Worm (Caenorhabditis elegans) whole organism, young adult: ENCODE measurements around the gene irg-8.

ENCODE experiments used
- B0336.3 ChIP-seq: fragments of 200-800 bp; sonication (Bioruptor generic); IDR thresholded peaks from 2 replicates; pipeline ENCODE4 v1.3.6; 2022; ENCODE audit warnings: missing genetic modification characterization, missing compliant biosample characterization
- C17E4.6 ChIP-seq: fragments of 200-800 bp; sonication (Bioruptor generic); IDR thresholded peaks from 2 replicates; pipeline ENCODE4 v1.3.6; 2022; ENCODE audit warnings: missing genetic modification reagents, missing genetic modification characterization, missing compliant biosample characterization
- D2030.7 ChIP-seq: fragments of 200-800 bp; sonication (Bioruptor generic); IDR thresholded peaks from 2 replicates; pipeline ENCODE4 v1.3.6; 2022; ENCODE audit warnings: missing genetic modification reagents, missing genetic modification characterization, missing compliant biosample characterization
- F55B11.4 ChIP-seq: sonication (generic microtip); optimal IDR thresholded peaks from 2 replicates; lab custom pipeline; 2016; ENCODE audit warnings: missing compliant biosample characterization, missing genetic modification characterization, borderline replicate concordance; ENCODE audit not compliant: insufficient read depth
- Y53F4B.3 ChIP-seq: fragments of 200-800 bp; sonication (Bioruptor generic); IDR thresholded peaks from 2 replicates; pipeline ENCODE4 v1.3.6; 2022; ENCODE audit warnings: missing genetic modification reagents, missing genetic modification characterization, missing compliant biosample characterization
- Y53G8AR.9 ChIP-seq: fragments of 200-800 bp; sonication (Bioruptor generic); conservative IDR thresholded peaks from 2 replicates; pipeline ENCODE4 v1.3.6; 2022; ENCODE audit warnings: missing genetic modification reagents, missing genetic modification characterization, missing compliant biosample characterization
- Y79H2A.3 ChIP-seq: fragments of 200-800 bp; sonication (Bioruptor generic); conservative IDR thresholded peaks from 2 replicates; pipeline ENCODE4 v1.3.6; 2022; ENCODE audit warnings: missing genetic modification reagents, missing genetic modification characterization, missing compliant biosample characterization
- akir-1 ChIP-seq: fragments of 200-800 bp; sonication (Bioruptor generic); optimal IDR thresholded peaks from 2 replicates; lab custom pipeline; 2018; ENCODE audit warnings: mild to moderate bottlenecking, missing genetic modification characterization, moderate library complexity, missing compliant biosample characterization
- ama-1 ChIP-seq, 3 experiments: fragments of 150-350 bp in 1 of 3; sonication (generic microtip) in 2 of 3; optimal IDR thresholded peaks; 2 replicates each; lab custom pipeline; 2014 to 2018; ENCODE audit warnings: missing biosample characterization in 2 of 3, missing genetic modification characterization in 2 of 3, missing genetic modification reagents in 2 of 3
- aptf-2 ChIP-seq: fragments of 200-800 bp; sonication (Bioruptor generic); conservative IDR thresholded peaks from 2 replicates; pipeline ENCODE4 v1.3.6; 2022; ENCODE audit warnings: missing genetic modification reagents, missing genetic modification characterization, missing compliant biosample characterization
- atf-7 ChIP-seq: sonication (generic microtip); optimal IDR thresholded peaks from 2 replicates; lab custom pipeline; 2017; ENCODE audit warnings: mild to moderate bottlenecking, missing genetic modification characterization, missing compliant biosample characterization
- athp-1 ChIP-seq: sonication (generic microtip); optimal IDR thresholded peaks from 2 replicates; lab custom pipeline; 2017; ENCODE audit warnings: mild to moderate bottlenecking, missing genetic modification characterization, missing compliant biosample characterization
- bed-1 ChIP-seq: fragments of 200-800 bp; sonication (Bioruptor generic); IDR thresholded peaks from 2 replicates; pipeline ENCODE4 v1.3.6; 2022; ENCODE audit warnings: missing genetic modification reagents, missing genetic modification characterization, missing compliant biosample characterization
- bed-2 ChIP-seq: fragments of 200-800 bp; sonication (Bioruptor generic); IDR thresholded peaks from 2 replicates; pipeline ENCODE4 v1.3.6; 2022; ENCODE audit warnings: missing genetic modification reagents, missing genetic modification characterization, missing compliant biosample characterization
- ccch-3 ChIP-seq: fragments of 200-800 bp; sonication (Bioruptor generic); optimal IDR thresholded peaks from 2 replicates; lab custom pipeline; 2018; ENCODE audit warnings: mild to moderate bottlenecking, missing genetic modification characterization, missing compliant biosample characterization
- ceh-100 ChIP-seq: fragments of 200-800 bp; sonication (Bioruptor generic); IDR thresholded peaks from 2 replicates; pipeline ENCODE4 v1.3.6; 2022; ENCODE audit warnings: missing genetic modification reagents, missing genetic modification characterization, missing compliant biosample characterization
- dpff-1 ChIP-seq: sonication (generic microtip); optimal IDR thresholded peaks from 2 replicates; lab custom pipeline; 2017; ENCODE audit warnings: mild to moderate bottlenecking, missing genetic modification characterization, missing compliant biosample characterization
- dpl-1 ChIP-seq: fragments of 150-350 bp; optimal IDR thresholded peaks from 2 replicates; lab custom pipeline; 2014; ENCODE audit warnings: missing biosample characterization, missing genetic modification reagents, missing genetic modification characterization
- efl-1 ChIP-seq: fragments of 150-350 bp; optimal IDR thresholded peaks from 2 replicates; lab custom pipeline; 2014; ENCODE audit warnings: missing biosample characterization, missing genetic modification reagents, missing genetic modification characterization
- egrh-3 ChIP-seq: fragments of 200-800 bp; sonication (Bioruptor generic); IDR thresholded peaks from 2 replicates; pipeline ENCODE4 v1.3.6; 2022; ENCODE audit warnings: missing genetic modification reagents, missing genetic modification characterization, missing compliant biosample characterization
- him-1 ChIP-seq: sonication (generic microtip); optimal IDR thresholded peaks from 2 replicates; lab custom pipeline; 2016; ENCODE audit warnings: missing genotype, missing genetic modification reagents, missing genetic modification characterization, missing compliant biosample characterization
- hlh-12 ChIP-seq: sonication (generic microtip); optimal IDR thresholded peaks from 2 replicates; lab custom pipeline; 2016; ENCODE audit warnings: missing genetic modification characterization, missing compliant biosample characterization
- hlh-26 ChIP-seq: fragments of 200-800 bp; sonication (Bioruptor generic); conservative IDR thresholded peaks from 2 replicates; pipeline ENCODE4 v1.3.6; 2022; ENCODE audit warnings: missing genetic modification reagents, missing genetic modification characterization, missing compliant biosample characterization
- let-526 ChIP-seq: fragments of 200-800 bp; sonication (Bioruptor generic); IDR thresholded peaks from 2 replicates; pipeline ENCODE4 v1.3.6; 2022; ENCODE audit warnings: missing genetic modification reagents, missing genetic modification characterization, missing compliant biosample characterization
- lin-26 ChIP-seq: fragments of 200-800 bp; sonication (Bioruptor generic); IDR thresholded peaks from 2 replicates; pipeline ENCODE4 v1.3.6; 2022; ENCODE audit warnings: missing genetic modification reagents, missing genetic modification characterization, missing compliant biosample characterization
- lsl-1 ChIP-seq: fragments of 200-800 bp; sonication (Bioruptor generic); optimal IDR thresholded peaks from 2 replicates; lab custom pipeline; 2018; ENCODE audit warnings: mild to moderate bottlenecking, missing genetic modification characterization, moderate library complexity, missing compliant biosample characterization
- lsy-27 ChIP-seq: sonication (generic microtip); optimal IDR thresholded peaks from 2 replicates; lab custom pipeline; 2017; ENCODE audit warnings: missing genetic modification characterization, mild to moderate bottlenecking, missing compliant biosample characterization, antibody characterized with exemption, missing genotype, borderline replicate concordance; ENCODE audit not compliant: insufficient read depth
- mcd-1 ChIP-seq: fragments of 200-800 bp; sonication (Bioruptor generic); IDR thresholded peaks from 2 replicates; pipeline ENCODE4 v1.3.6; 2022; ENCODE audit warnings: missing genetic modification reagents, missing genetic modification characterization, missing compliant biosample characterization
- mel-28 ChIP-seq: sonication (generic microtip); optimal IDR thresholded peaks from 2 replicates; lab custom pipeline; 2016; ENCODE audit warnings: borderline replicate concordance, mild to moderate bottlenecking, missing genetic modification characterization, missing compliant biosample characterization
- nfya-1 ChIP-seq: sonication (generic microtip); optimal IDR thresholded peaks from 2 replicates; lab custom pipeline; 2017; ENCODE audit warnings: antibody characterized with exemption, missing compliant biosample characterization, missing genetic modification characterization, borderline replicate concordance; ENCODE audit not compliant: insufficient read depth
- nfya-2 ChIP-seq: fragments of 200-800 bp; sonication (Bioruptor generic); IDR thresholded peaks from 2 replicates; pipeline ENCODE4 v1.3.6; 2022; ENCODE audit warnings: missing genetic modification reagents, missing genetic modification characterization, missing compliant biosample characterization
- nhr-27 ChIP-seq: fragments of 200-800 bp; sonication (Bioruptor generic); optimal IDR thresholded peaks from 2 replicates; lab custom pipeline; 2018; ENCODE audit warnings: mild to moderate bottlenecking, missing genetic modification characterization, moderate library complexity, missing compliant biosample characterization
- pbrm-1 ChIP-seq: fragments of 200-800 bp; sonication (Bioruptor generic); IDR thresholded peaks from 2 replicates; pipeline ENCODE4 v1.3.6; 2022; ENCODE audit warnings: missing genetic modification reagents, missing genetic modification characterization, missing compliant biosample characterization
- rec-8 ChIP-seq, 2 experiments: sonication (generic microtip); optimal IDR thresholded peaks; 2 replicates each; lab custom pipeline; 2016; ENCODE audit warnings: mild to moderate bottlenecking in 2 of 2, missing genetic modification characterization in 2 of 2, missing genetic modification reagents in 2 of 2, missing genotype in 2 of 2, missing biosample characterization in 1 of 2, missing compliant biosample characterization in 1 of 2, moderate library complexity in 1 of 2
- rpc-1 ChIP-seq, 2 experiments: fragments of 150-350 bp in 1 of 2; sonication (generic microtip) in 1 of 2; optimal IDR thresholded peaks; 2 replicates each; lab custom pipeline; 2014 to 2018; ENCODE audit warnings: missing biosample characterization in 1 of 2, missing genetic modification characterization in 1 of 2, missing genetic modification reagents in 1 of 2, missing genotype in 1 of 2
- tlf-1 ChIP-seq: fragments of 200-800 bp; sonication (Bioruptor generic); optimal IDR thresholded peaks from 2 replicates; lab custom pipeline; 2018; ENCODE audit warnings: mild to moderate bottlenecking, missing genetic modification characterization, missing compliant biosample characterization
- zfh-2 ChIP-seq: fragments of 200-800 bp; sonication (Bioruptor generic); conservative IDR thresholded peaks from 2 replicates; pipeline ENCODE4 v1.3.6; 2022; ENCODE audit warnings: missing genetic modification reagents, missing genetic modification characterization, missing compliant biosample characterization
- zim-3 ChIP-seq: sonication (generic microtip); optimal IDR thresholded peaks from 2 replicates; lab custom pipeline; 2017; ENCODE audit warnings: mild to moderate bottlenecking, missing genetic modification characterization, moderate library complexity, missing compliant biosample characterization
- ztf-22 ChIP-seq: fragments of 200-800 bp; sonication (Bioruptor generic); optimal IDR thresholded peaks from 2 replicates; lab custom pipeline; 2018; ENCODE audit warnings: mild to moderate bottlenecking, missing genetic modification characterization, moderate library complexity, missing compliant biosample characterization
- ztf-3 ChIP-seq: fragments of 200-800 bp; sonication (Bioruptor generic); optimal IDR thresholded peaks from 2 replicates; lab custom pipeline; 2018; ENCODE audit warnings: mild to moderate bottlenecking, missing genetic modification characterization, missing compliant biosample characterization

Gene irg-8

ce11 chrV:376790-377189 lies 40.7 kb downstream of the irg-8 start:
- no peak for TF ChIP-seq athp-1
- no peak for TF ChIP-seq aptf-2 (GFP tag; lab: Robert Waterston, UW)
- TF ChIP-seq zim-3, result no peak
- TF ChIP-seq Y79H2A.3, result no peak
- TF ChIP-seq lin-26 (GFP tag; lab: Robert Waterston, UW), result no peak
- TF ChIP-seq atf-7 (tag; lab: Kevin White, UChicago), result no peak
- no peak for TF ChIP-seq ztf-22 (GFP tag; lab: Kevin White, UChicago)
- no peak for TF ChIP-seq mcd-1
- TF ChIP-seq zfh-2 (GFP tag; lab: Robert Waterston, UW), result no peak
- no peak for TF ChIP-seq nfya-2
- no peak for TF ChIP-seq nhr-27
- TF ChIP-seq C17E4.6 (GFP tag; lab: Robert Waterston, UW), result no peak
- no peak for TF ChIP-seq Y53G8AR.9
- TF ChIP-seq D2030.7 (GFP tag; lab: Robert Waterston, UW), result no peak
- no peak for TF ChIP-seq ccch-3 (GFP tag; lab: Kevin White, UChicago)
- TF ChIP-seq lsy-27 (tag; lab: Kevin White, UChicago), result no peak
- TF ChIP-seq him-1, result no peak

- TF ChIP-seq Y53F4B.3 (GFP tag; lab: Robert Waterston, UW) (no peak), akir-1 (no peak), zfh-2 (GFP tag; lab: Robert Waterston, UW) (peak; percentile 80), tlf-1 (GFP tag; lab: Kevin White, UChicago) (no peak), lsl-1 (GFP tag; lab: Kevin White, UChicago) (no peak), F55B11.4 (tag; lab: Kevin White, UChicago) (no peak), hlh-12 (tag; lab: Kevin White, UChicago) (no peak), let-526 (GFP tag; lab: Robert Waterston, UW) (no peak), athp-1 (no peak), ztf-3 (GFP tag; lab: Kevin White, UChicago) (no peak), egrh-3 (GFP tag; lab: Robert Waterston, UW) (0 out of 2 replicates have a peak, but pooled peaks have one; percentile 17), dpl-1 (GFP tag; lab: Kevin White, UChicago) (no peak), ceh-100 (no peak), rpc-1 (optimal IDR thresholded peaks at IDR 0.05; lab: Kevin White, UChicago) (no peak), rpc-1 (tag; optimal IDR thresholded peaks at IDR 0.05; lab: Kevin White, UChicago) (no peak), efl-1 (GFP tag; lab: Kevin White, UChicago) (no peak)
- TF ChIP-seq, all 124 proteins: peak for 2
These were observed 44.3 kb downstream of the irg-8 start for ce11 chrV:373192-373591.

ce11 chrV:370033-370432 lies 47.5 kb downstream of the irg-8 start, which contains the start of gene mltn-7:
Gene mltn-7 (plus strand): TSS chrV:370333.
- no peak for TF ChIP-seq bed-1 (GFP tag; lab: Robert Waterston, UW)
- TF ChIP-seq ceh-100, result no peak
- TF ChIP-seq athp-1, result no peak
- no peak for TF ChIP-seq dpff-1
- TF ChIP-seq ama-1 (optimal IDR thresholded peaks at IDR 0.05; lab: Kevin White, UChicago), result no peak
- TF ChIP-seq ama-1 (GFP tag; optimal IDR thresholded peaks at IDR 0.05; lab: Kevin White, UChicago), result no peak
- no peak for TF ChIP-seq tlf-1 (GFP tag; lab: Kevin White, UChicago)
- TF ChIP-seq rec-8 (tag; optimal IDR thresholded peaks at IDR 0.05; lab: Kevin White, UChicago), result no peak
- TF ChIP-seq B0336.3, result no peak
- no peak for TF ChIP-seq hlh-26 (GFP tag; lab: Robert Waterston, UW)
- TF ChIP-seq pbrm-1 (GFP tag; lab: Robert Waterston, UW), result no peak
- no peak for TF ChIP-seq bed-2
- no peak for TF ChIP-seq mel-28 (tag; lab: Kevin White, UChicago)
- no peak for TF ChIP-seq nfya-1 (tag; lab: Kevin White, UChicago)
